Fruit fly (Drosophila melanogaster) whole organism, prepupa: ENCODE data around the gene Hand.

Experiments used
- Blimp-1 ChIP-seq: fragments of 200-800 bp; sonication (Bioruptor generic); optimal IDR thresholded peaks from 3 replicates; lab custom pipeline; 2017; ENCODE audit warnings: missing biosample characterization, missing genetic modification characterization, mild to moderate bottlenecking, moderate library complexity, missing genetic modification reagents
- CG6163 ChIP-seq: fragments of 200-800 bp; sonication (Bioruptor generic); IDR thresholded peaks from 3 replicates; pipeline ENCODE4 v1.3.6; 2022; ENCODE audit warnings: missing biosample characterization, missing genetic modification characterization
- CG6276 ChIP-seq: fragments of 200-800 bp; sonication (Bioruptor generic); optimal IDR thresholded peaks from 2 replicates; lab custom pipeline; 2017; ENCODE audit warnings: missing biosample characterization, mild to moderate bottlenecking, missing genetic modification characterization
- Hr4 ChIP-seq: fragments of 200-800 bp; sonication (Bioruptor generic); optimal IDR thresholded peaks from 3 replicates; lab custom pipeline; 2016; ENCODE audit warnings: missing biosample characterization, missing genetic modification characterization
- Sox102F ChIP-seq: fragments of 200-800 bp; sonication (Bioruptor generic); optimal IDR thresholded peaks from 2 replicates; lab custom pipeline; 2016; ENCODE audit warnings: missing biosample characterization, mild to moderate bottlenecking, missing genetic modification characterization
- eg ChIP-seq: fragments of 200-800 bp; sonication (Bioruptor generic); IDR thresholded peaks from 3 replicates; pipeline ENCODE4 v1.3.6; 2022; ENCODE audit warnings: missing biosample characterization, missing genetic modification characterization
- pdm3 ChIP-seq: fragments of 200-800 bp; sonication (Bioruptor generic); optimal IDR thresholded peaks from 3 replicates; lab custom pipeline; 2016; ENCODE audit warnings: missing biosample characterization, missing genetic modification characterization

DNA sequence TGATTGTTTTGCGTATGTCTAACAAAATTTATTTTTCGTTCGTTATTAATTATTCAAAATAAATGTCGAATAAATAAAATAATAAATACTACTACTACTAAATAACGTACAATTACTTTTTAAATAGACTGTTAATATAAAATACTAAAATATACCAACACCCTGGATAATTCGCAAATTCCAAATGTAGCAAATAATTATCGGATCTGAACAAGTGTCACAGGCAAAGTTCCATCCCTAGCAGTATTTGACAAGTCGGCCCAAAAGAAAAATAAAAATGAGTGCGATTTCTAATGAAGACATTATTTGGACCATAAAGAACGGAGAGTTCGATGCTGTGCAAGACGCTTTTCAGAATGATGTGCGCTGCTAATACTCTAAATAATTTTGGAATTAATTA, 46.2 kb upstream of the Hand start, which contains the start of gene CG31715:
- TF ChIP-seq Sox102F (GFP tag; lab: Kevin White, UChicago) (peak; percentile 50), Blimp-1 (no peak), CG6276 (GFP tag; lab: Kevin White, UChicago) (no peak), CG6163 (no peak), Hr4 (GFP tag; lab: Kevin White, UChicago) (peak; percentile 16), eg (GFP tag; lab: Robert Waterston, UW) (no peak), pdm3 (GFP tag; lab: Kevin White, UChicago) (peak; percentile 23)
